Fruit fly (Drosophila melanogaster) whole organism, embryonic: ENCODE data around the gene Blos4.

Experiments
- Ada2b ChIP-seq: fragments of 200-800 bp; sonication (Bioruptor generic); IDR thresholded peaks from 2 replicates; pipeline ENCODE4 v1.3.6; 2022; ENCODE audit warnings: missing biosample characterization, missing genetic modification characterization
- Adf1 ChIP-seq: fragments of 200-800 bp; sonication (Bioruptor generic); IDR thresholded peaks from 2 replicates; pipeline ENCODE4 v1.3.6; 2022; ENCODE audit warnings: missing biosample characterization, missing genetic modification characterization
- Atf3 ChIP-seq: fragments of 200-800 bp; sonication (Bioruptor generic); optimal IDR thresholded peaks from 3 replicates; lab custom pipeline; 2016; ENCODE audit warnings: missing biosample characterization, missing genetic modification characterization
- Awh ChIP-seq: fragments of 200-800 bp; sonication (Bioruptor generic); IDR thresholded peaks from 2 replicates; pipeline ENCODE4, ENCODE4 v1.3.6; 2022; ENCODE audit warnings: missing biosample characterization, missing genetic modification characterization
- CG10209 ChIP-seq: fragments of 200-800 bp; sonication (Bioruptor generic); optimal IDR thresholded peaks from 3 replicates; lab custom pipeline; 2017; ENCODE audit warnings: missing biosample characterization, mild to moderate bottlenecking, missing genetic modification characterization, missing genetic modification reagents
- CG10543 ChIP-seq: fragments of 200-800 bp; sonication (Bioruptor generic); optimal IDR thresholded peaks from 3 replicates; lab custom pipeline; 2017; ENCODE audit warnings: missing biosample characterization, mild to moderate bottlenecking, missing genetic modification characterization, moderate library complexity
- CG12071 ChIP-seq: fragments of 200-800 bp; sonication (Bioruptor generic); optimal IDR thresholded peaks from 3 replicates; lab custom pipeline; 2018; ENCODE audit warnings: missing biosample characterization, mild to moderate bottlenecking, missing genetic modification characterization
- CG12659 ChIP-seq: fragments of 200-800 bp; sonication (Bioruptor generic); optimal IDR thresholded peaks from 3 replicates; lab custom pipeline; 2017; ENCODE audit warnings: mild to moderate bottlenecking, missing biosample characterization, missing genetic modification reagents, missing genetic modification characterization
- CG13424 ChIP-seq: fragments of 200-800 bp; sonication (Bioruptor generic); optimal IDR thresholded peaks from 2 replicates; lab custom pipeline; 2019; ENCODE audit warnings: missing biosample characterization, mild to moderate bottlenecking, missing genetic modification characterization, moderate library complexity
- CG14667 ChIP-seq: fragments of 200-800 bp; sonication (Bioruptor generic); IDR thresholded peaks from 2 replicates; pipeline ENCODE4 v1.3.6; 2022; ENCODE audit warnings: missing biosample characterization, missing genetic modification characterization
- CG14965 ChIP-seq: fragments of 200-800 bp; sonication (Bioruptor generic); optimal IDR thresholded peaks from 2 replicates; lab custom pipeline; 2016; ENCODE audit warnings: missing biosample characterization, missing genetic modification characterization, borderline replicate concordance
- CG15269 ChIP-seq: fragments of 200-800 bp; sonication (Bioruptor generic); optimal IDR thresholded peaks from 2 replicates; lab custom pipeline; 2018; ENCODE audit warnings: missing biosample characterization, mild to moderate bottlenecking, missing genetic modification characterization, moderate library complexity
- CG15514 ChIP-seq: fragments of 200-800 bp; sonication (Bioruptor generic); optimal IDR thresholded peaks from 3 replicates; lab custom pipeline; 2017; ENCODE audit warnings: missing biosample characterization, missing genetic modification characterization, mild to moderate bottlenecking, moderate library complexity, missing genetic modification reagents
- CG17359 ChIP-seq: fragments of 200-800 bp; sonication (Bioruptor generic); optimal IDR thresholded peaks from 3 replicates; lab custom pipeline; 2018; ENCODE audit warnings: missing biosample characterization, mild to moderate bottlenecking, missing genetic modification characterization, moderate library complexity
- CG18599 ChIP-seq: fragments of 200-800 bp; sonication (Bioruptor generic); optimal IDR thresholded peaks from 3 replicates; lab custom pipeline; 2017; ENCODE audit warnings: missing biosample characterization, missing genetic modification characterization, mild to moderate bottlenecking, moderate library complexity, missing genetic modification reagents
- CG34422 ChIP-seq: fragments of 200-800 bp; sonication (Bioruptor generic); IDR thresholded peaks from 3 replicates; pipeline ENCODE4 v1.3.6; 2022; ENCODE audit warnings: missing biosample characterization, missing genetic modification characterization
- CG6791 ChIP-seq: fragments of 200-800 bp; sonication (Bioruptor generic); IDR thresholded peaks from 3 replicates; pipeline ENCODE4 v1.3.6; 2022; ENCODE audit warnings: missing biosample characterization, missing genetic modification characterization; ENCODE audit not compliant: partially characterized antibody
- CG7745 ChIP-seq: fragments of 200-800 bp; sonication (Bioruptor generic); optimal IDR thresholded peaks from 2 replicates; lab custom pipeline; 2018; ENCODE audit warnings: missing biosample characterization, mild to moderate bottlenecking, missing genetic modification characterization, moderate library complexity
- CG8388 ChIP-seq: fragments of 200-800 bp; sonication (Bioruptor generic); optimal IDR thresholded peaks from 2 replicates; lab custom pipeline; 2019; ENCODE audit warnings: missing biosample characterization, mild to moderate bottlenecking, missing genetic modification characterization, moderate library complexity
- CG9876 ChIP-seq: fragments of 200-800 bp; sonication (Bioruptor generic); optimal IDR thresholded peaks from 2 replicates; lab custom pipeline; 2016; ENCODE audit warnings: missing biosample characterization, missing genetic modification characterization
- Deaf1 ChIP-seq: fragments of 200-800 bp; optimal IDR thresholded peaks from 3 replicates; lab custom pipeline; 2019; ENCODE audit warnings: missing biosample characterization, mild to moderate bottlenecking, missing genetic modification characterization, moderate library complexity
- Dll ChIP-seq: fragments of 200-800 bp; sonication (Bioruptor generic); IDR thresholded peaks from 4 replicates; pipeline ENCODE4 v1.3.6; 2022; ENCODE audit warnings: missing biosample characterization, missing genetic modification characterization; ENCODE audit not compliant: partially characterized antibody
- Doc2 ChIP-seq: fragments of 200-800 bp; sonication (Bioruptor generic); IDR thresholded peaks from 2 replicates; pipeline ENCODE4 v1.3.6; 2022; ENCODE audit warnings: missing biosample characterization, missing genetic modification characterization
- Doc3 ChIP-seq: fragments of 200-800 bp; sonication (Bioruptor generic); IDR thresholded peaks from 3 replicates; pipeline ENCODE4 v1.3.6; 2022; ENCODE audit warnings: missing biosample characterization, missing genetic modification characterization; ENCODE audit not compliant: partially characterized antibody
- Eip74EF ChIP-seq, 2 experiments: fragments of 200-800 bp in 1 of 2; fragments of >200 bp in 1 of 2; sonication (Bioruptor generic) in 1 of 2; optimal IDR thresholded peaks; 2 replicates each; lab custom pipeline; 2017 to 2019; ENCODE audit warnings: missing biosample characterization in 2 of 2, missing genetic modification characterization in 2 of 2, mild to moderate bottlenecking in 1 of 2, moderate library complexity in 1 of 2
- Ets97D ChIP-seq: fragments of 200-800 bp; sonication (Bioruptor generic); optimal IDR thresholded peaks from 3 replicates; lab custom pipeline; 2016; ENCODE audit warnings: missing biosample characterization, missing genetic modification characterization
- Mad ChIP-seq: fragments of 200-800 bp; sonication (Bioruptor generic); optimal IDR thresholded peaks from 2 replicates; lab custom pipeline; 2016; ENCODE audit warnings: missing biosample characterization, missing genetic modification characterization
- Rfx ChIP-seq: fragments of 200-800 bp; sonication (Bioruptor generic); IDR thresholded peaks from 2 replicates; pipeline ENCODE4 v1.3.6; 2022; ENCODE audit warnings: missing biosample characterization, missing genetic modification characterization
- Rx ChIP-seq: fragments of 200-800 bp; sonication (Bioruptor generic); IDR thresholded peaks from 2 replicates; pipeline ENCODE4 v1.3.6; 2022; ENCODE audit warnings: missing biosample characterization, missing genetic modification characterization
- Scr ChIP-seq: fragments of 200-800 bp; sonication (Bioruptor generic); IDR thresholded peaks from 2 replicates; pipeline ENCODE4 v1.3.6; 2022; ENCODE audit warnings: missing biosample characterization, missing genetic modification characterization; ENCODE audit not compliant: partially characterized antibody
- Sry-β ChIP-seq: fragments of 200-800 bp; sonication (Bioruptor generic); optimal IDR thresholded peaks from 2 replicates; lab custom pipeline; 2018; ENCODE audit warnings: missing biosample characterization, mild to moderate bottlenecking, missing genetic modification characterization, moderate library complexity
- Stat92E ChIP-seq, 3 experiments: fragments of >200 bp in 2 of 3; fragments of 200-800 bp in 1 of 3; sonication (Bioruptor generic) in 1 of 3; optimal IDR thresholded peaks; 2 replicates each; lab custom pipeline; 2017 to 2019; ENCODE audit warnings: missing biosample characterization in 3 of 3, missing genetic modification characterization in 3 of 3, mild to moderate bottlenecking in 1 of 3, moderate library complexity in 1 of 3
- caup ChIP-seq: fragments of 200-800 bp; sonication (Bioruptor generic); optimal IDR thresholded peaks from 3 replicates; lab custom pipeline; 2017; ENCODE audit warnings: missing biosample characterization, mild to moderate bottlenecking, missing genetic modification characterization, moderate library complexity; ENCODE audit not compliant: severe bottlenecking
- cg ChIP-seq: fragments of 200-800 bp; sonication (Bioruptor generic); optimal IDR thresholded peaks from 3 replicates; lab custom pipeline; 2019; ENCODE audit warnings: missing biosample characterization, mild to moderate bottlenecking, missing genetic modification characterization, moderate library complexity
- dpn ChIP-seq, 2 experiments: fragments of 200-800 bp; sonication (Bioruptor generic); optimal IDR thresholded peaks; 3 replicates each; lab custom pipeline; 2016; ENCODE audit warnings: missing biosample characterization in 2 of 2, missing genetic modification characterization in 2 of 2
- emc ChIP-seq: fragments of 200-800 bp; sonication (Bioruptor generic); optimal IDR thresholded peaks from 2 replicates; lab custom pipeline; 2016; ENCODE audit warnings: missing biosample characterization, missing genetic modification characterization
- klu ChIP-seq: fragments of 200-800 bp; sonication (Bioruptor generic); IDR thresholded peaks from 2 replicates; pipeline ENCODE4 v1.3.6; 2022; ENCODE audit warnings: missing biosample characterization, missing genetic modification characterization
- lilli ChIP-seq: fragments of 200-800 bp; sonication (Bioruptor generic); optimal IDR thresholded peaks from 3 replicates; lab custom pipeline; 2016; ENCODE audit warnings: missing biosample characterization, missing genetic modification characterization
- nau ChIP-seq: fragments of 200-800 bp; sonication (Bioruptor generic); optimal IDR thresholded peaks from 3 replicates; lab custom pipeline; 2017; ENCODE audit warnings: missing biosample characterization, mild to moderate bottlenecking, missing genetic modification characterization, missing genetic modification reagents
- nom ChIP-seq: fragments of 200-800 bp; sonication (Bioruptor generic); optimal IDR thresholded peaks from 2 replicates; lab custom pipeline; 2017; ENCODE audit warnings: missing biosample characterization, missing genetic modification characterization, mild to moderate bottlenecking, moderate library complexity, missing genetic modification reagents
- odd ChIP-seq: fragments of 200-800 bp; sonication (Bioruptor generic); optimal IDR thresholded peaks from 2 replicates; lab custom pipeline; 2017; ENCODE audit warnings: missing biosample characterization, mild to moderate bottlenecking, missing genetic modification characterization
- so ChIP-seq: fragments of 200-800 bp; sonication (Bioruptor generic); IDR thresholded peaks from 3 replicates; pipeline ENCODE4 v1.3.6; 2022; ENCODE audit warnings: missing biosample characterization, missing genetic modification characterization
- ssp ChIP-seq: fragments of 200-800 bp; sonication (Bioruptor generic); IDR thresholded peaks from 2 replicates; pipeline ENCODE4 v1.3.6; 2022; ENCODE audit warnings: missing biosample characterization, missing genetic modification characterization
- ttk ChIP-seq: fragments of 200-800 bp; sonication (Bioruptor generic); IDR thresholded peaks from 2 replicates; pipeline ENCODE4 v2.1.2; 2022; ENCODE audit warnings: missing biosample characterization, missing genetic modification characterization
- vnd ChIP-seq: fragments of 200-800 bp; sonication (Bioruptor generic); IDR thresholded peaks from 3 replicates; pipeline ENCODE4 v1.3.6; 2022; ENCODE audit warnings: missing biosample characterization, missing genetic modification characterization; ENCODE audit not compliant: partially characterized antibody
- z ChIP-seq: fragments of 200-800 bp; sonication (Bioruptor generic); IDR thresholded peaks from 3 replicates; pipeline ENCODE4 v1.3.6; 2022; ENCODE audit warnings: missing biosample characterization, missing genetic modification characterization
- zfh2 ChIP-seq: fragments of 200-800 bp; sonication (Bioruptor generic); optimal IDR thresholded peaks from 2 replicates; lab custom pipeline; 2016; ENCODE audit warnings: missing biosample characterization, missing genetic modification characterization

Blos4 gene

DNA sequence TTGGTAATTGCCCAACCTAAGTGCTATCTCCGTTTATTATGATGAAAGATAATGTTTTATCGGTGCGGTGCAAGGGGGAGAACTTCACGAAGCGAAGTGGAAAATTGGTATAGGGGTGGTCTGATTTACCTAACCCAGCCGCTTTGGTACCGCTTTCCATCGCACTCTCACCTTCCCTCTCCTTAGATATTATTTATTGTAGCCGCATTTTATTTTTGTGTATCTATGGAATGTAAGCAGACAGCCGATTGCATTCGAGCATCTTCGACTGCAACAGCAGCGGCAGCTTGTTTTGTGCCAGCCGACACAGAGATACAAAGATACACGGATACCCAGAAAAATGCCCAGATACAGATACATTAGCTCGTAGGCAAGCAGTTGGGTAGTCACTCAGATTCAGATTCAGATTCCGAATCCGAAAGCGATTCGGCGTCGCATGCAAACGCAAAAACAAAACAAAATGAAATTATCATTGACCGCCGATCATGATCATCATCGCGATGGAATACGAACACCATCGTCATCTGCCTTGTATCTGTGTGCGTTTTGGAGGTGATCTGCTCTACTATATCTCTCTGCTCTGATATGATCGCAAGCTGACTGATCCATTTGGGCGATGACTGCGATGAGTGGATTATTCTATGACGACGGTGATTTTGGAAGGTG lies 30.0 kb upstream of the Blos4 start (continued):
- no peak for TF ChIP-seq CG9876 (GFP tag; lab: Kevin White, UChicago)
- TF ChIP-seq CG34422 (GFP tag; lab: Robert Waterston, UW), result no peak
- TF ChIP-seq emc (GFP tag; lab: Kevin White, UChicago), result no peak
- TF ChIP-seq nau, result no peak
- TF ChIP-seq Sry-β (GFP tag; lab: Kevin White, UChicago), result no peak
- TF ChIP-seq z (GFP tag; lab: Robert Waterston, UW), result peak; percentile 64; the same call in 2 of the 3 replicates
- no peak for TF ChIP-seq dpn (GFP tag; optimal IDR thresholded peaks at IDR 0.05; lab: Kevin White, UChicago)
- no peak for TF ChIP-seq Atf3 (GFP tag; lab: Kevin White, UChicago)
- TF ChIP-seq vnd (GFP tag; lab: Robert Waterston, UW), result no peak
- peak; percentile 32; the same call in 1 of the 3 replicates for TF ChIP-seq so (GFP tag; lab: Robert Waterston, UW)
- no peak for TF ChIP-seq CG12659 (GFP tag; lab: Kevin White, UChicago)
- TF ChIP-seq caup (GFP tag; lab: Kevin White, UChicago), result no peak
- no peak for TF ChIP-seq Adf1 (GFP tag; lab: Robert Waterston, UW)
- no peak for TF ChIP-seq Doc2 (GFP tag; lab: Robert Waterston, UW)
- TF ChIP-seq nom (GFP tag; lab: Kevin White, UChicago), result no peak
- no peak for TF ChIP-seq Scr (GFP tag; lab: Robert Waterston, UW)
- no peak for TF ChIP-seq ssp
- 0 out of 2 replicates have a peak, but pooled peaks have one; percentile 20 for TF ChIP-seq Rfx (GFP tag; lab: Robert Waterston, UW)
- no peak for TF ChIP-seq lilli (GFP tag; lab: Kevin White, UChicago)
- TF ChIP-seq CG7745 (tag; lab: Kevin White, UChicago), result no peak
- TF ChIP-seq CG6791 (GFP tag; lab: Robert Waterston, UW), result peak; percentile 54; the same call in 2 of the 3 replicates
- peak; percentile 65 for TF ChIP-seq cg
- TF ChIP-seq CG13424 (tag; lab: Kevin White, UChicago), result no peak
- no peak for TF ChIP-seq CG12071 (GFP tag; lab: Kevin White, UChicago)
- no peak for TF ChIP-seq Eip74EF (GFP tag; optimal IDR thresholded peaks at IDR 0.05; lab: Kevin White, UChicago)
- no peak for TF ChIP-seq Dll (GFP tag; lab: Robert Waterston, UW)
- TF ChIP-seq ttk (GFP tag; lab: Robert Waterston, UW), result no peak
- no peak for TF ChIP-seq CG14965 (GFP tag; lab: Kevin White, UChicago)
- no peak for TF ChIP-seq odd (GFP tag; lab: Kevin White, UChicago)
- no peak for TF ChIP-seq CG14667 (GFP tag; lab: Robert Waterston, UW)
- no peak for TF ChIP-seq klu
- TF ChIP-seq CG10543 (GFP tag; lab: Kevin White, UChicago), result no peak
- TF ChIP-seq Awh, result 0 out of 2 replicates have a peak, but pooled peaks have one; percentile 18
- TF ChIP-seq CG10209 (GFP tag; lab: Kevin White, UChicago), result no peak
- TF ChIP-seq Rx, result no peak
- TF ChIP-seq CG15514, result no peak
- no peak for TF ChIP-seq Mad
- TF ChIP-seq Doc3 (GFP tag; lab: Robert Waterston, UW), result no peak
- no peak for TF ChIP-seq zfh2 (GFP tag; lab: Kevin White, UChicago)
- peak in 1 of 3 experiments; percentile 73 for TF ChIP-seq Stat92E (GFP tag; optimal IDR thresholded peaks at IDR 0.05; lab: Kevin White, UChicago)
- no peak for TF ChIP-seq Ets97D (GFP tag; lab: Kevin White, UChicago)
- TF ChIP-seq CG8388 (GFP tag; lab: Kevin White, UChicago), result no peak
- no peak for TF ChIP-seq CG15269 (tag; lab: Kevin White, UChicago)
- peak; percentile 13 for TF ChIP-seq CG18599 (GFP tag; lab: Kevin White, UChicago)
- no peak for TF ChIP-seq CG17359 (tag; lab: Kevin White, UChicago)
- TF ChIP-seq Ada2b (GFP tag; lab: Robert Waterston, UW), result no peak
- peak; percentile 80 for TF ChIP-seq Deaf1
